Fruit fly (Drosophila melanogaster) whole organism, embryonic: ENCODE results near the gene CG17233.

ENCODE experiments used
- Usf ChIP-seq: fragments of 200-800 bp; sonication (Bioruptor generic); optimal IDR thresholded peaks from 2 replicates; lab custom pipeline; 2017; ENCODE audit warnings: missing genotype, missing biosample characterization, missing genetic modification characterization
- h ChIP-seq: fragments of >200 bp; optimal IDR thresholded peaks from 2 replicates; lab custom pipeline; 2017
- knrl ChIP-seq: fragments of 200-800 bp; sonication (Bioruptor generic); IDR thresholded peaks from 3 replicates; pipeline ENCODE4 v1.3.6; 2022; ENCODE audit warnings: missing biosample characterization, missing genetic modification characterization; ENCODE audit not compliant: partially characterized antibody
- run ChIP-seq: fragments of 200-800 bp; sonication (Bioruptor generic); optimal IDR thresholded peaks from 3 replicates; lab custom pipeline; 2018; ENCODE audit warnings: missing biosample characterization, mild to moderate bottlenecking, missing genetic modification characterization

DNA sequence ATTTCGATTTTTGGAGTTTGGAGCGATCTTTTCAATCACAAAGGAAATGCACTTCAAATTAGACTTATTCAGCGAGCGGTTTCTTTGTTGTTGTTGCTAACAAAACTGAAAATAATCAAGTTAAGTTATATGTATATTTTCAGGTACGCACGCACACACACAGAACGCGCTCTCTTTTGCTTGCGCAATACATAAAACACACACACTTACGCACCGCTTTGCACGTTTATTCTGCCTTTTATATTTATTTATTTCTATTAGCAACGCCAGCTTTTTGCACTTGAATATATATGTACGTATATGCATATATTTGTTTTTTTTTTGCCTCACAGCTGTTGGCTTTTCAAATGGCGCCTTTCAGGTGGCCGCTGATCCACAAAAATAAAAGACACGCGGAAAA is 44.0 kb downstream of the CG17233 start:
- no peak for TF ChIP-seq run (tag; lab: Kevin White, UChicago)
- TF ChIP-seq Usf (GFP tag; lab: Kevin White, UChicago) = no peak
- TF ChIP-seq h (lab: Kevin White, UChicago) = no peak
- no peak; the same call in 2 of the 3 replicates for TF ChIP-seq knrl
